Worm (Caenorhabditis elegans) whole organism, late embryonic: ENCODE results near the gene lite-1.

Experiments used
- C08G9.2 ChIP-seq: sonication (generic microtip); optimal IDR thresholded peaks from 2 replicates; lab custom pipeline; 2016; ENCODE audit warnings: mild to moderate bottlenecking, missing genetic modification characterization, moderate library complexity, missing compliant biosample characterization
- F13H6.1 ChIP-seq: sonication (generic microtip); optimal IDR thresholded peaks from 2 replicates; lab custom pipeline; 2016; ENCODE audit warnings: missing genetic modification characterization, missing compliant biosample characterization
- ceh-31 ChIP-seq: sonication (generic microtip); optimal IDR thresholded peaks from 2 replicates; lab custom pipeline; 2016; ENCODE audit warnings: missing genetic modification characterization, missing compliant biosample characterization
- elt-2 ChIP-seq: sonication (generic microtip); optimal IDR thresholded peaks from 2 replicates; lab custom pipeline; 2016; ENCODE audit warnings: missing genetic modification reagents, missing genetic modification characterization, missing compliant biosample characterization
- fkh-10 ChIP-seq: fragments of 150-350 bp; optimal IDR thresholded peaks from 2 replicates; lab custom pipeline; 2014; ENCODE audit warnings: missing biosample characterization, missing genetic modification reagents, missing genetic modification characterization
- hlh-30 ChIP-seq: sonication (generic microtip); optimal IDR thresholded peaks from 2 replicates; lab custom pipeline; 2017; ENCODE audit warnings: antibody characterized with exemption, missing genetic modification characterization, missing compliant biosample characterization; ENCODE audit not compliant: insufficient read depth
- hlh-6 ChIP-seq: sonication (generic microtip); optimal IDR thresholded peaks from 2 replicates; lab custom pipeline; 2016; ENCODE audit warnings: missing genotype, missing genetic modification characterization, missing compliant biosample characterization
- lin-11 ChIP-seq: fragments of 200-800 bp; sonication (Bioruptor generic); optimal IDR thresholded peaks from 2 replicates; lab custom pipeline; 2018; ENCODE audit warnings: mild to moderate bottlenecking, missing genetic modification characterization, missing compliant biosample characterization
- nhr-11 ChIP-seq: fragments of 150-350 bp; optimal IDR thresholded peaks from 2 replicates; lab custom pipeline; 2014; ENCODE audit warnings: missing biosample characterization, missing genetic modification characterization
- npax-4 ChIP-seq: sonication (generic microtip); optimal IDR thresholded peaks from 2 replicates; lab custom pipeline; 2016; ENCODE audit warnings: missing genetic modification characterization, missing compliant biosample characterization
- pha-4 ChIP-seq: fragments of 150-350 bp; optimal IDR thresholded peaks from 2 replicates; lab custom pipeline; 2018; ENCODE audit warnings: missing biosample characterization, missing genetic modification reagents, missing genetic modification characterization

ce11 chrX:6230669-6231068, at the start of gene lite-1:
- TF ChIP-seq lin-11: no peak
- no peak for TF ChIP-seq elt-2 (tag; lab: Kevin White, UChicago)
- TF ChIP-seq F13H6.1 (tag; lab: Kevin White, UChicago): no peak
- no peak for TF ChIP-seq npax-4 (tag; lab: Kevin White, UChicago)
- TF ChIP-seq hlh-30 (tag; lab: Kevin White, UChicago): no peak
- TF ChIP-seq pha-4 (tag; lab: Kevin White, UChicago): no peak
- no peak for TF ChIP-seq nhr-11 (tag; lab: Kevin White, UChicago)
- TF ChIP-seq hlh-6 (tag; lab: Kevin White, UChicago): no peak
- no peak for TF ChIP-seq C08G9.2 (tag; lab: Kevin White, UChicago)
- TF ChIP-seq fkh-10: no peak
- no peak for TF ChIP-seq ceh-31 (tag; lab: Kevin White, UChicago)
